Fruit fly (Drosophila melanogaster) whole organism, wandering third instar larva: Measurements from ENCODE around the gene Kyat.

Experiments
- Abd-B ChIP-seq: fragments of >200 bp; optimal IDR thresholded peaks from 2 replicates; lab custom pipeline; 2017; ENCODE audit warnings: missing biosample characterization, missing genetic modification characterization
- CG32264 ChIP-seq: fragments of 200-800 bp; sonication (Bioruptor generic); optimal IDR thresholded peaks from 2 replicates; lab custom pipeline; 2016; ENCODE audit warnings: missing biosample characterization, missing genetic modification characterization
- CG9705 ChIP-seq: fragments of 200-800 bp; sonication (Bioruptor generic); optimal IDR thresholded peaks from 2 replicates; lab custom pipeline; 2018; ENCODE audit warnings: missing biosample characterization, mild to moderate bottlenecking, missing genetic modification characterization
- CrebA ChIP-seq: fragments of 200-800 bp; sonication (Bioruptor generic); optimal IDR thresholded peaks from 2 replicates; lab custom pipeline; 2016; ENCODE audit warnings: missing biosample characterization, mild to moderate bottlenecking, missing genetic modification characterization, borderline replicate concordance
- Dfd ChIP-seq: fragments of >200 bp; optimal IDR thresholded peaks from 2 replicates; lab custom pipeline; 2017; ENCODE audit warnings: missing biosample characterization, missing genetic modification characterization
- Dif ChIP-seq: fragments of 200-275, 200-300 bp; sonication (Bioruptor generic); optimal IDR thresholded peaks from 2 replicates; lab custom pipeline; 2018; ENCODE audit warnings: missing biosample characterization, missing genetic modification characterization; ENCODE audit not compliant: partially characterized antibody
- GATAd ChIP-seq: sonication (Bioruptor generic); optimal IDR thresholded peaks from 2 replicates; lab custom pipeline; 2016; ENCODE audit warnings: missing biosample characterization, missing genetic modification characterization
- HLH106 ChIP-seq: fragments of 200-800 bp; optimal IDR thresholded peaks from 3 replicates; lab custom pipeline; 2019; ENCODE audit warnings: missing biosample characterization, mild to moderate bottlenecking, missing genetic modification characterization, moderate library complexity
- Hnf4 ChIP-seq: fragments of 200-800 bp; sonication (Bioruptor generic); optimal IDR thresholded peaks from 2 replicates; lab custom pipeline; 2016; ENCODE audit warnings: missing biosample characterization, mild to moderate bottlenecking, missing genetic modification characterization
- Hr78 ChIP-seq: fragments of >200 bp; optimal IDR thresholded peaks from 2 replicates; lab custom pipeline; 2017; ENCODE audit warnings: missing biosample characterization, missing genetic modification characterization
- Hr83 ChIP-seq: fragments of 200-300 bp; sonication (Bioruptor generic); optimal IDR thresholded peaks from 2 replicates; lab custom pipeline; 2016; ENCODE audit warnings: missing biosample characterization, mild to moderate bottlenecking, missing genetic modification characterization, moderate library complexity; ENCODE audit not compliant: poor library complexity, severe bottlenecking
- Jra ChIP-seq: sonication (Bioruptor generic); optimal IDR thresholded peaks from 2 replicates; lab custom pipeline; 2016; ENCODE audit warnings: missing biosample characterization, missing genetic modification characterization
- Mio ChIP-seq: sonication (Bioruptor generic); optimal IDR thresholded peaks from 2 replicates; lab custom pipeline; 2016; ENCODE audit warnings: missing biosample characterization, missing genetic modification characterization
- Myc ChIP-seq: fragments of >200 bp; optimal IDR thresholded peaks from 2 replicates; lab custom pipeline; 2017
- N ChIP-seq: fragments of >200 bp; optimal IDR thresholded peaks from 2 replicates; lab custom pipeline; 2018; ENCODE audit warnings: missing biosample characterization, missing external identifiers, missing genetic modification characterization
- OdsH ChIP-seq: fragments of 200-800 bp; sonication (Bioruptor generic); optimal IDR thresholded peaks from 2 replicates; lab custom pipeline; 2016; ENCODE audit warnings: missing biosample characterization, mild to moderate bottlenecking, missing genetic modification characterization
- Rel ChIP-seq, 2 experiments: fragments of 200-800 bp; sonication (Bioruptor generic) in 1 of 2; optimal IDR thresholded peaks; 2 replicates in 1 of 2; 3 replicates in 1 of 2; lab custom pipeline; 2016 to 2019; ENCODE audit warnings: mild to moderate bottlenecking in 2 of 2, missing biosample characterization in 2 of 2, missing genetic modification characterization in 2 of 2, moderate library complexity in 1 of 2
- Sp1 ChIP-seq: fragments of 200-800 bp; sonication (Bioruptor generic); optimal IDR thresholded peaks from 3 replicates; lab custom pipeline; 2019; ENCODE audit warnings: missing biosample characterization, mild to moderate bottlenecking, missing genetic modification characterization, moderate library complexity
- Vsx2 ChIP-seq: fragments of 200-300, 225-300 bp; sonication (Bioruptor generic); optimal IDR thresholded peaks from 2 replicates; lab custom pipeline; 2018; ENCODE audit warnings: missing biosample characterization, missing genetic modification characterization; ENCODE audit not compliant: partially characterized antibody
- br ChIP-seq: fragments of 200-800 bp; sonication (Bioruptor generic); optimal IDR thresholded peaks from 2 replicates; lab custom pipeline; 2016; ENCODE audit warnings: missing biosample characterization, missing genetic modification characterization
- brk ChIP-seq: fragments of 200-800 bp; sonication (Bioruptor generic); optimal IDR thresholded peaks from 2 replicates; lab custom pipeline; 2016; ENCODE audit warnings: missing biosample characterization, mild to moderate bottlenecking, missing genetic modification characterization
- dl ChIP-seq, 2 experiments: fragments of 175-275, 200-275 bp in 1 of 2; fragments of 200-275 bp in 1 of 2; sonication (Bioruptor generic); optimal IDR thresholded peaks; lab custom pipeline; 2018; ENCODE audit warnings: mild to moderate bottlenecking in 2 of 2, missing biosample characterization in 2 of 2, missing genetic modification characterization in 2 of 2, moderate library complexity in 2 of 2; ENCODE audit not compliant: partially characterized antibody in 2 of 2, insufficient read depth in 1 of 2
- dmrt93B ChIP-seq: fragments of 200-800 bp; sonication (Bioruptor generic); optimal IDR thresholded peaks from 2 replicates; lab custom pipeline; 2018; ENCODE audit warnings: missing biosample characterization, mild to moderate bottlenecking, missing genetic modification characterization
- dsf ChIP-seq: sonication (Bioruptor generic); optimal IDR thresholded peaks from 2 replicates; lab custom pipeline; 2016; ENCODE audit warnings: missing biosample characterization, missing genetic modification characterization, borderline replicate concordance
- ey ChIP-seq: fragments of 200-800 bp; sonication (Bioruptor generic); optimal IDR thresholded peaks from 2 replicates; lab custom pipeline; 2016; ENCODE audit warnings: missing biosample characterization, missing genetic modification characterization
- foxo ChIP-seq, 2 experiments: fragments of 200-800 bp; sonication (Bioruptor generic); optimal IDR thresholded peaks; 2 replicates in 1 of 2; 3 replicates in 1 of 2; lab custom pipeline; 2016 to 2017; ENCODE audit warnings: missing biosample characterization in 2 of 2, missing genetic modification characterization in 2 of 2
- fru ChIP-seq: fragments of 200-800 bp; sonication (Bioruptor generic); optimal IDR thresholded peaks from 3 replicates; lab custom pipeline; 2016; ENCODE audit warnings: missing biosample characterization, mild to moderate bottlenecking, missing genetic modification characterization
- h ChIP-seq: fragments of 200-800 bp; sonication (Bioruptor generic); optimal IDR thresholded peaks from 3 replicates; lab custom pipeline; 2016; ENCODE audit warnings: missing biosample characterization, mild to moderate bottlenecking, missing genetic modification characterization
- jim ChIP-seq: fragments of 175-275, 200-325 bp; sonication (Bioruptor generic); optimal IDR thresholded peaks from 2 replicates; lab custom pipeline; 2016; ENCODE audit warnings: missing biosample characterization, mild to moderate bottlenecking, missing genetic modification characterization
- lola ChIP-seq: fragments of >200 bp; optimal IDR thresholded peaks from 2 replicates; lab custom pipeline; 2017; ENCODE audit warnings: missing biosample characterization, missing genetic modification characterization
- pan ChIP-seq: fragments of >200 bp; optimal IDR thresholded peaks from 2 replicates; lab custom pipeline; 2017
- psq ChIP-seq: fragments of 200-800 bp; sonication (Bioruptor generic); optimal IDR thresholded peaks from 3 replicates; lab custom pipeline; 2017; ENCODE audit warnings: missing biosample characterization, mild to moderate bottlenecking, missing genetic modification characterization, moderate library complexity
- rgr ChIP-seq: fragments of 200-800 bp; sonication (Bioruptor generic); optimal IDR thresholded peaks from 3 replicates; lab custom pipeline; 2016; ENCODE audit warnings: missing biosample characterization, mild to moderate bottlenecking, missing genetic modification characterization
- sage ChIP-seq: fragments of 200-800 bp; sonication (Bioruptor generic); optimal IDR thresholded peaks from 2 replicates; lab custom pipeline; 2016; ENCODE audit warnings: missing biosample characterization, mild to moderate bottlenecking, missing genetic modification characterization
- sv ChIP-seq: fragments of 200-800 bp; sonication (Bioruptor generic); optimal IDR thresholded peaks from 3 replicates; lab custom pipeline; 2016; ENCODE audit warnings: missing biosample characterization, missing genetic modification characterization
- tai ChIP-seq: sonication (Bioruptor generic); optimal IDR thresholded peaks from 2 replicates; lab custom pipeline; 2016; ENCODE audit warnings: missing biosample characterization, missing genetic modification characterization
- usp ChIP-seq: fragments of >200 bp; optimal IDR thresholded peaks from 2 replicates; lab custom pipeline; 2017; ENCODE audit warnings: missing biosample characterization, missing genetic modification characterization
- woc ChIP-seq: sonication (Bioruptor generic); optimal IDR thresholded peaks from 2 replicates; lab custom pipeline; 2016; ENCODE audit warnings: missing biosample characterization, mild to moderate bottlenecking, missing genetic modification characterization

Gene Kyat

DNA sequence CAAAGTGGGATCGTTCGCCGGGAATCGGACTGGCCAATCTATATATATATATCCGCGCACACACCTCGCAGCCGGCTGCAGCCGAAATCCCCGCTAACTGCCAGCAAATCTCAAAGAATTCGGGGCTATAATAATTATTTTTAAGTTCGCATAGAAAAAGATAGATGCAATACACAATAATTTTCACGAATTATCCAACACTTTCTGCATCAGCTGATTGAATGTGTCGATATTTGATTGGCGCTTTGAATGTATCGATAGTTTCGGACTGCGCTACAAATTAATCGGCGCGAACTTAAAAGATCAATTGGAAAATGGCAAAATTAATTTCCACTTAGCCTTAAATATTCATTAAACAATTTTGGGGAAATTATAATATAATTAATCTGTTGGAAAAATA is 25.5 kb downstream of the Kyat start, which contains the start of gene Sbf:
Gene Sbf, minus strand, starts transcription at position 169 of the 400 bp plus-strand sequence.
- TF ChIP-seq Vsx2 (GFP tag; lab: Kevin White, UChicago) (no peak), CrebA (no peak), Hr83 (GFP tag; lab: Kevin White, UChicago) (peak; percentile 61), br (GFP tag; lab: Kevin White, UChicago) (peak; percentile 59)

DNA sequence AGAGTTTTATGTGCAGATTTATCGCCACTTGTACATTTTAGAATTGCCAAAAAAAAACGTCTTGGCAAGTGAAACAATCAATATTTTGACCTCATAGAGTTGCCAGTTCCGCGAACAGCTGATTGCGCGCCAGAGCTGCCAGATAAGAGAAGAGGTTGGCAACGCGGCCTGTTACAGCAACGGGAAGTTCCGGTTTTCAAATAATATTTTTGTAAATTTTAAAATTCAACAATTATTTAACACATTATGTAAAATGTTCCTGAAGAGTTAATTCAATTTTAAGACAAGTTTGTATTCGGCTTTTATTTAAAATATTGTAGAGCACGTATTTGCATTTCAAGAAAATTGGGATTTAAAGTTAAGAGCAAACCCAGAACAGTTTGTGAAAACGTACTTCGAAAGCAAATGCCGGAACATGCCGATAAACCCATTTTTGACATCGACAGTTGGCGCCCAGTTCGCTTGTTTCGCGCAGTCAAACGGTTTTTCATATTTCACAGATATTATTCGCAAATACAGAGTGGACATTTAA is 35.5 kb downstream of the Kyat start, which contains the start of the genes prd1 and HisCl1:
Gene prd1, minus strand, starts transcription at position 320 of the 532 bp plus-strand sequence.
Gene HisCl1, plus strand, starts transcription at position 482 of the 532 bp plus-strand sequence.
- peak; percentile 41 for TF ChIP-seq OdsH (GFP tag; lab: Kevin White, UChicago)
- no peak for TF ChIP-seq sage (GFP tag; lab: Kevin White, UChicago)
- peak; percentile 41 for TF ChIP-seq sv (GFP tag; lab: Kevin White, UChicago)
- peak; percentile 65 for TF ChIP-seq CG9705 (GFP tag; lab: Kevin White, UChicago)
- no peak for TF ChIP-seq Dfd (GFP tag; lab: Kevin White, UChicago)
- TF ChIP-seq Rel (GFP tag; optimal IDR thresholded peaks at IDR 0.05; lab: Kevin White, UChicago): no peak
- TF ChIP-seq Rel (tag; optimal IDR thresholded peaks at IDR 0.05; lab: Kevin White, UChicago): peak; percentile 70
- no peak for TF ChIP-seq tai
- no peak for TF ChIP-seq CrebA
- TF ChIP-seq rgr (GFP tag; lab: Kevin White, UChicago): no peak
- peak; percentile 37 for TF ChIP-seq psq (GFP tag; lab: Kevin White, UChicago)
- TF ChIP-seq HLH106 (tag; lab: Kevin White, UChicago): peak; percentile 74
- no peak for TF ChIP-seq Hr78 (GFP tag; lab: Kevin White, UChicago)

dm6 chr3R:11780181-11780688 is 42.1 kb downstream of the Kyat start:
- TF ChIP-seq jim (GFP tag; lab: Kevin White, UChicago) (peak; percentile 31), OdsH (GFP tag; lab: Kevin White, UChicago) (peak; percentile 94), tai (no peak), Sp1 (peak; percentile 96), CG32264 (GFP tag; lab: Kevin White, UChicago) (peak; percentile 25), pan (lab: Kevin White, UChicago) (no peak), br (GFP tag; lab: Kevin White, UChicago) (peak; percentile 82), dmrt93B (GFP tag; lab: Kevin White, UChicago) (peak; percentile 95), CrebA (no peak), GATAd (GFP tag; lab: Kevin White, UChicago) (no peak), Rel (GFP tag; optimal IDR thresholded peaks at IDR 0.05; lab: Kevin White, UChicago) (peak; percentile 81), Rel (tag; optimal IDR thresholded peaks at IDR 0.05; lab: Kevin White, UChicago) (peak; percentile 42), Myc (lab: Kevin White, UChicago) (peak; percentile 7), ey (GFP tag; lab: Kevin White, UChicago) (peak; percentile 84), rgr (GFP tag; lab: Kevin White, UChicago) (peak; percentile 94), Mio (no peak), N (GFP tag; lab: Kevin White, UChicago) (no peak), Hr78 (GFP tag; lab: Kevin White, UChicago) (no peak), Hr83 (GFP tag; lab: Kevin White, UChicago) (peak; percentile 61), Vsx2 (GFP tag; lab: Kevin White, UChicago) (no peak), sage (GFP tag; lab: Kevin White, UChicago) (peak; percentile 91), Jra (peak; percentile 57), dsf (peak; percentile 62), Hnf4 (GFP tag; lab: Kevin White, UChicago) (peak; percentile 80), brk (GFP tag; lab: Kevin White, UChicago) (peak; percentile 61), h (GFP tag; lab: Kevin White, UChicago) (peak; percentile 91), HLH106 (tag; lab: Kevin White, UChicago) (peak; percentile 95), lola (GFP tag; lab: Kevin White, UChicago) (no peak), Dfd (GFP tag; lab: Kevin White, UChicago) (no peak), usp (GFP tag; lab: Kevin White, UChicago) (no peak), psq (GFP tag; lab: Kevin White, UChicago) (peak; percentile 96), Abd-B (GFP tag; lab: Kevin White, UChicago) (no peak), sv (GFP tag; lab: Kevin White, UChicago) (peak; percentile 73), woc (GFP tag; lab: Kevin White, UChicago) (peak; percentile 71), Dif (GFP tag; lab: Kevin White, UChicago) (peak; percentile 56), fru (peak; percentile 90), CG9705 (GFP tag; lab: Kevin White, UChicago) (peak; percentile 74), foxo (GFP tag; optimal IDR thresholded peaks at IDR 0.05; lab: Kevin White, UChicago) (peak in 1 of 2 experiments; percentile 96), dl (GFP tag; optimal IDR thresholded peaks at IDR 0.05; lab: Kevin White, UChicago; ENCODE audit: insufficient read depth in 1 of 2, partially characterized antibody in 2 of 2) (peak; percentile 55 to 59)
- TF ChIP-seq, all 38 proteins: peak for 26
